Fruit fly (Drosophila melanogaster): Measurements from ENCODE around the gene CG5412.

Gene CG5412

dm6 chr3R:20545678-20546077 is 31.2 kb upstream of the CG5412 start (continued):
- TF ChIP-seq az2 (GFP tag; optimal IDR thresholded peaks at IDR 0.05) = no peak
- TF ChIP-seq ap (GFP tag; IDR thresholded peaks at IDR 0.05) = no peak

dm6 chr3R:20546662-20547620 is 29.9 kb upstream of the CG5412 start:
- TF ChIP-seq slbo (GFP tag; IDR thresholded peaks at IDR 0.05) (no peak), z (GFP tag; IDR thresholded peaks at IDR 0.05) (no peak), CG5180 (GFP tag; optimal IDR thresholded peaks at IDR 0.05) (peak; percentile 33), Oaz (GFP tag; IDR thresholded peaks at IDR 0.05) (no peak), sens (GFP tag) (peak; percentile 44), Max (GFP tag; optimal IDR thresholded peaks at IDR 0.05) (no peak), CG12769 (tag; optimal IDR thresholded peaks at IDR 0.05) (peak; percentile 38), Med (GFP tag) (peak; percentile 56), CG31224 (GFP tag; IDR thresholded peaks at IDR 0.05) (no peak), fd96Cb (tag; optimal IDR thresholded peaks at IDR 0.05) (no peak), CG10543 (GFP tag; optimal IDR thresholded peaks at IDR 0.05) (peak; percentile 28), CG31441 (GFP tag; IDR thresholded peaks at IDR 0.05) (peak; percentile 26; the same call in 1 of the 2 replicates), CG3281 (GFP tag; optimal IDR thresholded peaks at IDR 0.05) (peak; percentile 15), Fer3 (tag; optimal IDR thresholded peaks at IDR 0.05) (no peak), CG16815 (GFP tag; optimal IDR thresholded peaks at IDR 0.05) (no peak), CG8388 (GFP tag; optimal IDR thresholded peaks at IDR 0.05) (no peak), zfh2 (GFP tag; optimal IDR thresholded peaks at IDR 0.05) (no peak), eve (GFP tag; optimal IDR thresholded peaks at IDR 0.05) (peak in 1 of 2 experiments; percentile 27), CG2678 (tag; optimal IDR thresholded peaks at IDR 0.05) (peak; percentile 4), Tbp (GFP tag; optimal IDR thresholded peaks at IDR 0.05) (no peak), sob (GFP tag; IDR thresholded peaks at IDR 0.05) (0 out of 2 replicates have a peak, but pooled peaks have one; percentile 7), CG7839 (tag; optimal IDR thresholded peaks at IDR 0.05) (no peak), sr (GFP tag; IDR thresholded peaks at IDR 0.05) (peak; percentile 78; the same call in 2 of the 3 replicates), CG18599 (GFP tag; optimal IDR thresholded peaks at IDR 0.05) (peak; percentile 11), ttk (GFP tag; IDR thresholded peaks at IDR 0.05) (no peak), CG4820 (GFP tag; optimal IDR thresholded peaks at IDR 0.05) (no peak), CG9437 (GFP tag; optimal IDR thresholded peaks at IDR 0.05) (no peak), CG12744 (GFP tag; optimal IDR thresholded peaks at IDR 0.05) (no peak), CG6765 (GFP tag; optimal IDR thresholded peaks at IDR 0.05) (no peak), corto (GFP tag; optimal IDR thresholded peaks at IDR 0.05) (no peak), ham (GFP tag; IDR thresholded peaks at IDR 0.05) (no peak), CG15479 (GFP tag; optimal IDR thresholded peaks at IDR 0.05) (peak; percentile 76), caup (GFP tag; optimal IDR thresholded peaks at IDR 0.05; ENCODE audit: severe bottlenecking) (no peak), tll (GFP tag; optimal IDR thresholded peaks at IDR 0.05) (no peak), sug (tag; optimal IDR thresholded peaks at IDR 0.05) (peak; percentile 11), chinmo (GFP tag; IDR thresholded peaks at IDR 0.05; ENCODE audit: partially characterized antibody) (0 out of 4 replicates have a peak, but pooled peaks have one; percentile 74), lilli (GFP tag; optimal IDR thresholded peaks at IDR 0.05) (peak; percentile 17), ATbp (GFP tag; optimal IDR thresholded peaks at IDR 0.05) (peak; percentile 4), ewg (GFP tag; optimal IDR thresholded peaks at IDR 0.05) (no peak), grau (tag; optimal IDR thresholded peaks at IDR 0.05) (peak; percentile 82), gem (tag; optimal IDR thresholded peaks at IDR 0.05) (peak; percentile 36), CG18619 (GFP tag; optimal IDR thresholded peaks at IDR 0.05) (peak; percentile 30), row (GFP tag; IDR thresholded peaks at IDR 0.05) (peak; percentile 32; the same call in 1 of the 3 replicates), CG13296 (GFP tag; optimal IDR thresholded peaks at IDR 0.05) (no peak)

Data from whole organism, embryonic.